Worm (Caenorhabditis elegans) whole organism, early embryonic: ENCODE measurements around the gene srx-93.
"Not testable (repeated sequence)": the region's sequence is repeated elsewhere in the genome, so short reads cannot be mapped to it uniquely, and the experiment has no call there.

ENCODE experiments used
- B0310.2 ChIP-seq: sonication (generic microtip); optimal IDR thresholded peaks from 2 replicates; lab custom pipeline; 2016; ENCODE audit warnings: mild to moderate bottlenecking, missing genetic modification characterization, missing compliant biosample characterization
- F13C5.2 ChIP-seq: sonication (generic microtip); optimal IDR thresholded peaks from 2 replicates; lab custom pipeline; 2017; ENCODE audit warnings: mild to moderate bottlenecking, missing genetic modification characterization, inconsistent platforms, missing compliant biosample characterization
- aly-1 ChIP-seq: sonication (generic microtip); optimal IDR thresholded peaks from 2 replicates; lab custom pipeline; 2016; ENCODE audit warnings: missing genetic modification characterization, missing compliant biosample characterization
- ama-1 ChIP-seq: fragments of 150-350 bp; optimal IDR thresholded peaks from 2 replicates; lab custom pipeline; 2014
- ceh-13 ChIP-seq: fragments of 200-800 bp; sonication (Bioruptor generic); optimal IDR thresholded peaks from 2 replicates; lab custom pipeline; 2018; ENCODE audit warnings: mild to moderate bottlenecking, missing genetic modification characterization, missing compliant biosample characterization
- ceh-36 ChIP-seq: sonication (generic microtip); optimal IDR thresholded peaks from 2 replicates; lab custom pipeline; 2016; ENCODE audit warnings: missing genetic modification characterization, inconsistent platforms, missing compliant biosample characterization
- ets-7 ChIP-seq: sonication (generic microtip); optimal IDR thresholded peaks from 2 replicates; lab custom pipeline; 2016; ENCODE audit warnings: missing genotype, missing genetic modification characterization, missing compliant biosample characterization
- flt-1 ChIP-seq: fragments of 200-800 bp; sonication (Bioruptor generic); IDR thresholded peaks from 2 replicates; pipeline ENCODE4 v1.3.6; 2022; ENCODE audit warnings: missing genetic modification characterization, missing compliant biosample characterization
- hmbx-1 ChIP-seq: sonication (generic microtip); optimal IDR thresholded peaks from 2 replicates; lab custom pipeline; 2016; ENCODE audit warnings: mild to moderate bottlenecking, missing genetic modification characterization, missing compliant biosample characterization
- hmg-4 ChIP-seq: fragments of 200-800 bp; sonication (Bioruptor generic); optimal IDR thresholded peaks from 2 replicates; lab custom pipeline; 2018; ENCODE audit warnings: mild to moderate bottlenecking, missing genetic modification characterization, missing compliant biosample characterization
- hnd-1 ChIP-seq: sonication (generic microtip); optimal IDR thresholded peaks from 2 replicates; lab custom pipeline; 2016; ENCODE audit warnings: missing genetic modification characterization, missing compliant biosample characterization
- pes-1 ChIP-seq: fragments of 200-800 bp; sonication (Bioruptor generic); IDR thresholded peaks from 2 replicates; pipeline ENCODE4 v1.3.6; 2022; ENCODE audit warnings: missing genetic modification reagents, missing genetic modification characterization, missing compliant biosample characterization
- scrt-1 ChIP-seq: fragments of 200-800 bp; sonication (Bioruptor generic); IDR thresholded peaks from 2 replicates; pipeline ENCODE4 v1.3.6; 2022; ENCODE audit warnings: missing genetic modification characterization, missing compliant biosample characterization
- sea-1 ChIP-seq: fragments of 200-800 bp; sonication (Bioruptor generic); conservative IDR thresholded peaks from 2 replicates; pipeline ENCODE4 v1.3.6; 2022; ENCODE audit warnings: missing genetic modification characterization, missing compliant biosample characterization
- tbx-11 ChIP-seq: fragments of 200-800 bp; sonication (Bioruptor generic); IDR thresholded peaks from 2 replicates; pipeline ENCODE4 v1.3.6; 2022; ENCODE audit warnings: missing genetic modification characterization, missing compliant biosample characterization
- tbx-37 ChIP-seq: fragments of 200-800 bp; sonication (Bioruptor generic); conservative IDR thresholded peaks from 2 replicates; pipeline ENCODE4 v1.3.6; 2022; ENCODE audit warnings: missing genetic modification reagents, missing genetic modification characterization, missing compliant biosample characterization
- tra-4 ChIP-seq: sonication (generic microtip); optimal IDR thresholded peaks from 2 replicates; lab custom pipeline; 2017; ENCODE audit warnings: missing genetic modification characterization, missing compliant biosample characterization

The srx-93 gene

ce11 chrV:3600570-3600969, 19.9 kb downstream of the srx-93 start, which contains the start of gene T22F3.7:
Gene T22F3.7 (minus strand): TSS chrV:3600670.
- TF ChIP-seq tra-4 (tag; lab: Kevin White, UChicago) = no peak
- TF ChIP-seq scrt-1 (GFP tag; lab: Robert Waterston, UW) = no peak
- no peak for TF ChIP-seq ceh-13 (GFP tag; lab: Kevin White, UChicago)
- TF ChIP-seq F13C5.2 (tag; lab: Kevin White, UChicago) = no peak
- no peak for TF ChIP-seq ceh-36

ce11 chrV:3597052-3597451, 23.5 kb downstream of the srx-93 start, which contains the start of gene srh-212:
Gene srh-212 (minus strand): TSS chrV:3597152.
- not testable (repeated sequence) for TF ChIP-seq hnd-1; ceh-13 (GFP tag; lab: Kevin White, UChicago); tbx-37 (GFP tag; lab: Robert Waterston, UW)

ce11 chrV:3594936-3595335, 25.6 kb downstream of the srx-93 start, which contains the start of gene srh-213:
Gene srh-213 (minus strand): TSS chrV:3595036.
- no peak for TF ChIP-seq hmbx-1 (tag; lab: Kevin White, UChicago)
- no peak for TF ChIP-seq tbx-11 (GFP tag; lab: Robert Waterston, UW)
- no peak for TF ChIP-seq hmg-4
- no peak for TF ChIP-seq scrt-1 (GFP tag; lab: Robert Waterston, UW)
- TF ChIP-seq ceh-36 = no peak
- TF ChIP-seq ceh-13 (GFP tag; lab: Kevin White, UChicago) = no peak
- TF ChIP-seq pes-1 (GFP tag; lab: Robert Waterston, UW) = no peak
- TF ChIP-seq hnd-1 = no peak
- no peak for TF ChIP-seq ama-1 (lab: Kevin White, UChicago)
- no peak for TF ChIP-seq F13C5.2 (tag; lab: Kevin White, UChicago)
- no peak for TF ChIP-seq B0310.2 (tag; lab: Kevin White, UChicago)
- TF ChIP-seq ets-7 (tag; lab: Kevin White, UChicago) = no peak
- no peak for TF ChIP-seq sea-1 (GFP tag; lab: Robert Waterston, UW)
- no peak for TF ChIP-seq aly-1
- no peak for TF ChIP-seq tra-4 (tag; lab: Kevin White, UChicago)

- TF ChIP-seq ceh-13 (GFP tag; lab: Kevin White, UChicago) (no peak), aly-1 (no peak), ets-7 (tag; lab: Kevin White, UChicago) (no peak), tbx-37 (GFP tag; lab: Robert Waterston, UW) (no peak)
Observed at ce11 chrV:3592099-3592498, 28.4 kb downstream of the srx-93 start, which contains the start of gene T22F3.12. Gene T22F3.12 (minus strand): TSS chrV:3592199.

- no peak for TF ChIP-seq hmg-4
- TF ChIP-seq pes-1 (GFP tag; lab: Robert Waterston, UW) = 0 out of 2 replicates have a peak, but pooled peaks have one; percentile 23
Observed at ce11 chrV:3588223-3588622, 32.3 kb downstream of the srx-93 start.

- TF ChIP-seq tbx-37 (GFP tag; lab: Robert Waterston, UW) (no peak), hnd-1 (peak; percentile 28), F13C5.2 (tag; lab: Kevin White, UChicago) (peak; percentile 59), pes-1 (GFP tag; lab: Robert Waterston, UW) (peak; percentile 84), ama-1 (lab: Kevin White, UChicago) (no peak), tra-4 (tag; lab: Kevin White, UChicago) (no peak), aly-1 (no peak), hmbx-1 (tag; lab: Kevin White, UChicago) (no peak), hmg-4 (peak; percentile 61), sea-1 (GFP tag; lab: Robert Waterston, UW) (peak; percentile 68; the same call in 1 of the 2 replicates), tbx-11 (GFP tag; lab: Robert Waterston, UW) (peak; percentile 55; the same call in 1 of the 2 replicates), ets-7 (tag; lab: Kevin White, UChicago) (no peak), flt-1 (GFP tag; lab: Robert Waterston, UW) (no peak; the same call in 1 of the 2 replicates), scrt-1 (GFP tag; lab: Robert Waterston, UW) (peak; percentile 45; the same call in 1 of the 2 replicates), ceh-13 (GFP tag; lab: Kevin White, UChicago) (no peak), B0310.2 (tag; lab: Kevin White, UChicago) (peak; percentile 52), ceh-36 (peak; percentile 60)
Observed at ce11 chrV:3587633-3588032, 32.9 kb downstream of the srx-93 start.

- TF ChIP-seq hmg-4 (peak; percentile 6), ceh-36 (no peak)
Observed at ce11 chrV:3586014-3586689, 34.4 kb downstream of the srx-93 start, which contains the start of the genes rpl-11.1 and T22F3.2. Gene rpl-11.1 (minus strand): TSS chrV:3586064. Gene T22F3.2 (plus strand): TSS chrV:3586639.

ce11 chrV:3585011-3585410, 35.5 kb downstream of the srx-93 start:
- TF ChIP-seq hmbx-1 (tag; lab: Kevin White, UChicago) (no peak), ama-1 (lab: Kevin White, UChicago) (no peak), tbx-37 (GFP tag; lab: Robert Waterston, UW) (no peak), ets-7 (tag; lab: Kevin White, UChicago) (no peak), ceh-13 (GFP tag; lab: Kevin White, UChicago) (no peak), hmg-4 (no peak), scrt-1 (GFP tag; lab: Robert Waterston, UW) (no peak)
